Fruit fly (Drosophila melanogaster) whole organism, wandering third instar larva: ENCODE data around the gene GstD9.

Experiments used
- Myc ChIP-seq: fragments of >200 bp; optimal IDR thresholded peaks from 2 replicates; lab custom pipeline; 2017
- OdsH ChIP-seq: fragments of 200-800 bp; sonication (Bioruptor generic); optimal IDR thresholded peaks from 2 replicates; lab custom pipeline; 2016; ENCODE audit warnings: missing biosample characterization, mild to moderate bottlenecking, missing genetic modification characterization
- psq ChIP-seq: fragments of 200-800 bp; sonication (Bioruptor generic); optimal IDR thresholded peaks from 3 replicates; lab custom pipeline; 2017; ENCODE audit warnings: missing biosample characterization, mild to moderate bottlenecking, missing genetic modification characterization, moderate library complexity
- sage ChIP-seq: fragments of 200-800 bp; sonication (Bioruptor generic); optimal IDR thresholded peaks from 2 replicates; lab custom pipeline; 2016; ENCODE audit warnings: missing biosample characterization, mild to moderate bottlenecking, missing genetic modification characterization

- no peak for TF ChIP-seq sage
- no peak for TF ChIP-seq OdsH (GFP tag; lab: Kevin White, UChicago)
- TF ChIP-seq psq (GFP tag; lab: Kevin White, UChicago), result no peak
- no peak for TF ChIP-seq Myc (lab: Kevin White, UChicago)
These were observed at the start of gene GstD9 for dm6 chr3R:12367464-12367863.
